Worm (Caenorhabditis elegans) whole organism, midembryonic: ENCODE data around the gene ptr-25.
"Not testable (repeated sequence)": the region's sequence is repeated elsewhere in the genome, so short reads cannot be mapped to it uniquely, and the experiment has no call there.

ENCODE experiments used
- T22C8.4 ChIP-seq: fragments of 200-800 bp; sonication (Bioruptor generic); IDR thresholded peaks from 2 replicates; pipeline ENCODE4 v1.3.6; 2022; ENCODE audit warnings: missing genetic modification characterization, missing compliant biosample characterization
- cog-1 ChIP-seq: sonication (generic microtip); optimal IDR thresholded peaks from 2 replicates; lab custom pipeline; 2016; ENCODE audit warnings: missing genetic modification characterization, missing compliant biosample characterization
- flt-1 ChIP-seq: fragments of 200-800 bp; sonication (Bioruptor generic); IDR thresholded peaks from 2 replicates; pipeline ENCODE4 v1.3.6; 2022; ENCODE audit warnings: missing genetic modification characterization, missing compliant biosample characterization
- klf-2 ChIP-seq: fragments of 200-800 bp; sonication (Bioruptor generic); conservative IDR thresholded peaks from 2 replicates; pipeline ENCODE4 v1.3.6; 2022; ENCODE audit warnings: missing genetic modification reagents, missing genetic modification characterization, missing compliant biosample characterization
- med-1 ChIP-seq: sonication (generic microtip); optimal IDR thresholded peaks from 2 replicates; lab custom pipeline; 2017; ENCODE audit warnings: missing genetic modification characterization, mild to moderate bottlenecking, missing compliant biosample characterization, antibody characterized with exemption, missing genetic modification reagents; ENCODE audit not compliant: insufficient read depth
- ref-1 ChIP-seq: fragments of 200-800 bp; sonication (Bioruptor generic); conservative IDR thresholded peaks from 2 replicates; pipeline ENCODE4 v1.3.6; 2022; ENCODE audit warnings: missing genetic modification reagents, missing genetic modification characterization, missing compliant biosample characterization
- tab-1 ChIP-seq: fragments of 200-800 bp; sonication (Bioruptor generic); IDR thresholded peaks from 2 replicates; pipeline ENCODE4 v1.3.6; 2022; ENCODE audit warnings: missing genetic modification characterization, missing compliant biosample characterization
- ztf-23 ChIP-seq: fragments of 200-800 bp; sonication (Bioruptor generic); IDR thresholded peaks from 2 replicates; pipeline ENCODE4 v1.3.6; 2022; ENCODE audit warnings: missing genetic modification reagents, missing genetic modification characterization, missing compliant biosample characterization
- ztf-29 ChIP-seq: fragments of 200-800 bp; sonication (Bioruptor generic); IDR thresholded peaks from 2 replicates; pipeline ENCODE4 v1.3.6; 2022; ENCODE audit warnings: missing genetic modification reagents, missing genetic modification characterization, missing compliant biosample characterization

ptr-25 gene

ce11 chrIII:10488052-10488451, at the start of gene ptr-25:
Gene ptr-25 (plus strand): TSS chrIII:10488124.
- TF ChIP-seq med-1 (GFP tag; lab: Kevin White, UChicago) (no peak), ztf-29 (GFP tag; lab: Robert Waterston, UW) (no peak), tab-1 (GFP tag; lab: Robert Waterston, UW) (no peak), klf-2 (no peak), T22C8.4 (GFP tag; lab: Robert Waterston, UW) (no peak), ref-1 (no peak)

ce11 chrIII:10438780-10439179, 49.1 kb upstream of the ptr-25 start, which contains the start of gene H04D03.6:
Gene H04D03.6 (minus strand): TSS chrIII:10438880.
- not testable (repeated sequence) for TF ChIP-seq flt-1 (GFP tag; lab: Robert Waterston, UW); med-1 (GFP tag; lab: Kevin White, UChicago); ztf-29 (GFP tag; lab: Robert Waterston, UW)

- TF ChIP-seq cog-1 (tag; lab: Kevin White, UChicago) (no peak), med-1 (GFP tag; lab: Kevin White, UChicago) (no peak), T22C8.4 (GFP tag; lab: Robert Waterston, UW) (no peak), tab-1 (GFP tag; lab: Robert Waterston, UW) (no peak), ztf-23 (GFP tag; lab: Robert Waterston, UW) (no peak), klf-2 (no peak), ref-1 (no peak), flt-1 (GFP tag; lab: Robert Waterston, UW) (no peak), ztf-29 (GFP tag; lab: Robert Waterston, UW) (no peak)
Observed at ce11 chrIII:10442355-10443140, 45.4 kb upstream of the ptr-25 start, which contains the start of the genes H04D03.2 and ecps-2. Gene H04D03.2 (minus strand): TSS chrIII:10442405. Gene ecps-2 (plus strand): TSS chrIII:10443090.

- TF ChIP-seq T22C8.4 (GFP tag; lab: Robert Waterston, UW) (no peak), cog-1 (tag; lab: Kevin White, UChicago) (no peak), ztf-29 (GFP tag; lab: Robert Waterston, UW) (no peak), tab-1 (GFP tag; lab: Robert Waterston, UW) (no peak), med-1 (GFP tag; lab: Kevin White, UChicago) (no peak), flt-1 (GFP tag; lab: Robert Waterston, UW) (no peak), ztf-23 (GFP tag; lab: Robert Waterston, UW) (no peak), klf-2 (no peak), ref-1 (no peak)
Observed at ce11 chrIII:10446730-10447129, 41.2 kb upstream of the ptr-25 start, which contains the start of gene H04D03.7. Gene H04D03.7 (minus strand): TSS chrIII:10446830.

ce11 chrIII:10451012-10451411, 36.9 kb upstream of the ptr-25 start, which contains the start of gene H04D03.4:
Gene H04D03.4 (minus strand): TSS chrIII:10451112.
- TF ChIP-seq med-1 (GFP tag; lab: Kevin White, UChicago): no peak
- no peak for TF ChIP-seq ztf-29 (GFP tag; lab: Robert Waterston, UW)
- TF ChIP-seq klf-2: no peak
- no peak for TF ChIP-seq ref-1
- no peak for TF ChIP-seq ztf-23 (GFP tag; lab: Robert Waterston, UW)
- TF ChIP-seq tab-1 (GFP tag; lab: Robert Waterston, UW): no peak
- TF ChIP-seq T22C8.4 (GFP tag; lab: Robert Waterston, UW): no peak
- TF ChIP-seq cog-1 (tag; lab: Kevin White, UChicago): no peak
- no peak for TF ChIP-seq flt-1 (GFP tag; lab: Robert Waterston, UW)

ce11 chrIII:10460427-10461163, 27.3 kb upstream of the ptr-25 start, which contains the start of gene ecps-1:
Gene ecps-1 (minus strand): TSS chrIII:10460551.
- TF ChIP-seq tab-1 (GFP tag; lab: Robert Waterston, UW) (no peak), klf-2 (peak; percentile 79), ref-1 (no peak), flt-1 (GFP tag; lab: Robert Waterston, UW) (peak; percentile 77), cog-1 (tag; lab: Kevin White, UChicago) (peak; percentile 59), ztf-23 (GFP tag; lab: Robert Waterston, UW) (peak; percentile 90), ztf-29 (GFP tag; lab: Robert Waterston, UW) (0 out of 2 replicates have a peak, but pooled peaks have one; percentile 39), T22C8.4 (GFP tag; lab: Robert Waterston, UW) (0 out of 2 replicates have a peak, but pooled peaks have one; percentile 6)

- TF ChIP-seq flt-1 (GFP tag; lab: Robert Waterston, UW): peak; percentile 99
- peak; percentile 99 for TF ChIP-seq med-1 (GFP tag; lab: Kevin White, UChicago)
- peak; percentile 99 for TF ChIP-seq klf-2
- peak; percentile 98 for TF ChIP-seq tab-1 (GFP tag; lab: Robert Waterston, UW)
- TF ChIP-seq T22C8.4 (GFP tag; lab: Robert Waterston, UW): peak; percentile 98
- peak; percentile 91 for TF ChIP-seq ref-1
- peak; percentile 95 for TF ChIP-seq cog-1 (tag; lab: Kevin White, UChicago)
- peak; percentile 98 for TF ChIP-seq ztf-23 (GFP tag; lab: Robert Waterston, UW)
- peak; percentile 98 for TF ChIP-seq ztf-29 (GFP tag; lab: Robert Waterston, UW)
Observed at ce11 chrIII:10461164-10461546, 26.8 kb upstream of the ptr-25 start, which contains the start of gene atx-2. Gene atx-2 (plus strand): TSS chrIII:10461389.

- TF ChIP-seq ref-1 (no peak), flt-1 (GFP tag; lab: Robert Waterston, UW) (no peak), ztf-29 (GFP tag; lab: Robert Waterston, UW) (no peak), med-1 (GFP tag; lab: Kevin White, UChicago) (no peak), klf-2 (no peak)
Observed at ce11 chrIII:10462935-10463548, 24.9 kb upstream of the ptr-25 start.
